Fruit fly (Drosophila melanogaster): ENCODE measurements around the gene Nnp-1.

Nnp-1 gene

dm6 chr2L:13376086-13376485, 10.1 kb upstream of the Nnp-1 start:
- TF ChIP-seq foxo (GFP tag; optimal IDR thresholded peaks at IDR 0.05) (no peak), CrebA (GFP tag; optimal IDR thresholded peaks at IDR 0.05; ENCODE audit: borderline replicate concordance) (no peak), brk (GFP tag; optimal IDR thresholded peaks at IDR 0.05) (no peak), dmrt93B (GFP tag; optimal IDR thresholded peaks at IDR 0.05) (no peak), Jra (GFP tag; optimal IDR thresholded peaks at IDR 0.05) (no peak), N (GFP tag; optimal IDR thresholded peaks at IDR 0.05) (no peak), woc (GFP tag; optimal IDR thresholded peaks at IDR 0.05) (no peak), Rel (GFP tag; optimal IDR thresholded peaks at IDR 0.05) (no peak), Rel (tag; optimal IDR thresholded peaks at IDR 0.05) (no peak), h (GFP tag; optimal IDR thresholded peaks at IDR 0.05) (no peak), HLH106 (tag; optimal IDR thresholded peaks at IDR 0.05) (no peak), Hnf4 (GFP tag; optimal IDR thresholded peaks at IDR 0.05) (no peak), jim (GFP tag; optimal IDR thresholded peaks at IDR 0.05) (no peak), Sp1 (GFP tag; optimal IDR thresholded peaks at IDR 0.05) (no peak), rgr (GFP tag; optimal IDR thresholded peaks at IDR 0.05) (no peak), Mio (GFP tag; optimal IDR thresholded peaks at IDR 0.05) (no peak), sage (GFP tag; optimal IDR thresholded peaks at IDR 0.05) (no peak)

- peak; percentile 77 for TF ChIP-seq Mio (GFP tag; optimal IDR thresholded peaks at IDR 0.05)
- no peak for TF ChIP-seq usp (GFP tag; optimal IDR thresholded peaks at IDR 0.05)
- no peak for TF ChIP-seq dl (GFP tag; optimal IDR thresholded peaks at IDR 0.05; ENCODE audit: insufficient read depth in 1 of 2, partially characterized antibody in 2 of 2)
- TF ChIP-seq HLH106 (tag; optimal IDR thresholded peaks at IDR 0.05) = peak; percentile 96
- TF ChIP-seq pan (optimal IDR thresholded peaks at IDR 0.05) = no peak
- no peak for TF ChIP-seq lola (GFP tag; optimal IDR thresholded peaks at IDR 0.05)
- TF ChIP-seq psq (GFP tag; optimal IDR thresholded peaks at IDR 0.05) = peak; percentile 94
- no peak for TF ChIP-seq Rel (GFP tag; optimal IDR thresholded peaks at IDR 0.05)
- TF ChIP-seq Rel (tag; optimal IDR thresholded peaks at IDR 0.05) = peak; percentile 69
- TF ChIP-seq Hnf4 (GFP tag; optimal IDR thresholded peaks at IDR 0.05) = peak; percentile 96
- no peak for TF ChIP-seq Vsx2 (GFP tag; optimal IDR thresholded peaks at IDR 0.05; ENCODE audit: partially characterized antibody)
- peak; percentile 99 for TF ChIP-seq woc (GFP tag; optimal IDR thresholded peaks at IDR 0.05)
- TF ChIP-seq CG32264 (GFP tag; optimal IDR thresholded peaks at IDR 0.05) = peak; percentile 89
- TF ChIP-seq h (GFP tag; optimal IDR thresholded peaks at IDR 0.05) = peak; percentile 98
- no peak for TF ChIP-seq N (GFP tag; optimal IDR thresholded peaks at IDR 0.05)
- no peak for TF ChIP-seq tai (GFP tag; optimal IDR thresholded peaks at IDR 0.05)
- TF ChIP-seq dmrt93B (GFP tag; optimal IDR thresholded peaks at IDR 0.05) = peak; percentile 98
- peak; percentile 62 for TF ChIP-seq jim (GFP tag; optimal IDR thresholded peaks at IDR 0.05)
- TF ChIP-seq Hr78 (GFP tag; optimal IDR thresholded peaks at IDR 0.05) = no peak
- peak; percentile 78 to 98 for TF ChIP-seq foxo (GFP tag; optimal IDR thresholded peaks at IDR 0.05)
- peak; percentile 93 for TF ChIP-seq GATAd (GFP tag; optimal IDR thresholded peaks at IDR 0.05)
- no peak for TF ChIP-seq brk (GFP tag; optimal IDR thresholded peaks at IDR 0.05)
- peak; percentile 99 for TF ChIP-seq sv (GFP tag; optimal IDR thresholded peaks at IDR 0.05)
- TF ChIP-seq Sp1 (GFP tag; optimal IDR thresholded peaks at IDR 0.05) = peak; percentile 95
- TF ChIP-seq fru (GFP tag; optimal IDR thresholded peaks at IDR 0.05) = peak; percentile 98
- peak; percentile 92 for TF ChIP-seq Myc (optimal IDR thresholded peaks at IDR 0.05)
- no peak for TF ChIP-seq sage (GFP tag; optimal IDR thresholded peaks at IDR 0.05)
- TF ChIP-seq br (GFP tag; optimal IDR thresholded peaks at IDR 0.05) = peak; percentile 97
- TF ChIP-seq CG9705 (GFP tag; optimal IDR thresholded peaks at IDR 0.05) = peak; percentile 96
- peak; percentile 98 for TF ChIP-seq Jra (GFP tag; optimal IDR thresholded peaks at IDR 0.05)
- TF ChIP-seq CrebA (GFP tag; optimal IDR thresholded peaks at IDR 0.05; ENCODE audit: borderline replicate concordance) = no peak
- no peak for TF ChIP-seq Abd-B (GFP tag; optimal IDR thresholded peaks at IDR 0.05)
- TF ChIP-seq Dfd (GFP tag; optimal IDR thresholded peaks at IDR 0.05) = no peak
- TF ChIP-seq Dif (GFP tag; optimal IDR thresholded peaks at IDR 0.05; ENCODE audit: partially characterized antibody) = no peak
- TF ChIP-seq rgr (GFP tag; optimal IDR thresholded peaks at IDR 0.05) = peak; percentile 97
- TF ChIP-seq dsf (GFP tag; optimal IDR thresholded peaks at IDR 0.05; ENCODE audit: borderline replicate concordance) = peak; percentile 96
- peak; percentile 19 for TF ChIP-seq Hr83 (GFP tag; optimal IDR thresholded peaks at IDR 0.05; ENCODE audit: poor library complexity, severe bottlenecking)
- peak; percentile 96 for TF ChIP-seq OdsH (GFP tag; optimal IDR thresholded peaks at IDR 0.05)
- peak; percentile 98 for TF ChIP-seq ey (GFP tag; optimal IDR thresholded peaks at IDR 0.05)
These were observed 7.7 kb upstream of the Nnp-1 start, which contains the start of the genes Bdp1 and CG6565 for dm6 chr2L:13373435-13374242. TSS of gene Bdp1 (minus strand) at chr2L:13373890. TSS of gene CG6565 (plus strand) at chr2L:13374019.

All from whole organism, wandering third instar larva.